Worm (Caenorhabditis elegans) whole organism, L2 larva: ENCODE measurements around the gene Y73B6BL.289.
A peak's percentile ranks its signal among the peaks of the same experiment; 100 is the strongest.

ENCODE experiments used
- ama-1 ChIP-seq: fragments of 150-350 bp; optimal IDR thresholded peaks from 2 replicates; lab custom pipeline; 2018; ENCODE audit warnings: inconsistent platforms
- nhr-77 ChIP-seq: fragments of 150-350 bp; optimal IDR thresholded peaks from 2 replicates; lab custom pipeline; 2014; ENCODE audit warnings: missing biosample characterization, missing genetic modification characterization
- sma-3 ChIP-seq: sonication (generic microtip); optimal IDR thresholded peaks from 2 replicates; lab custom pipeline; 2016; ENCODE audit warnings: missing genetic modification reagents, missing genetic modification characterization, missing compliant biosample characterization
- unc-55 ChIP-seq: fragments of 150-350 bp; sonication (generic microtip); optimal IDR thresholded peaks from 3 replicates; lab custom pipeline; 2014; ENCODE audit warnings: missing biosample characterization, missing genetic modification reagents, missing genetic modification characterization
- unc-62 ChIP-seq: fragments of 150-350 bp; optimal IDR thresholded peaks from 2 replicates; lab custom pipeline; 2014; ENCODE audit warnings: missing biosample characterization, missing genetic modification reagents, missing genetic modification characterization

- TF ChIP-seq unc-55 (GFP tag; lab: Kevin White, UChicago) (peak; percentile 80), unc-62 (GFP tag; lab: Kevin White, UChicago) (peak; percentile 88), ama-1 (lab: Kevin White, UChicago) (peak; percentile 23), nhr-77 (tag; lab: Kevin White, UChicago) (no peak), sma-3 (GFP tag; lab: Kevin White, UChicago) (peak; percentile 97)
Measured at ce11 chrIV:6336748-6337147, 10.6 kb upstream of the Y73B6BL.289 start.
